Fruit fly (Drosophila melanogaster) whole organism, pupa: Measurements from ENCODE around the gene Mcm2.

ENCODE experiments used
- CG10348 ChIP-seq: fragments of 200-800 bp; sonication (Bioruptor generic); IDR thresholded peaks from 2 replicates; pipeline ENCODE4 v1.3.6; 2022; ENCODE audit warnings: missing biosample characterization, missing genetic modification characterization
- CG14655 ChIP-seq: fragments of 200-800 bp; sonication (Bioruptor generic); optimal IDR thresholded peaks from 3 replicates; lab custom pipeline; 2017; ENCODE audit warnings: mild to moderate bottlenecking, missing biosample characterization, missing genetic modification reagents, missing genetic modification characterization
- CG15710 ChIP-seq: fragments of 200-800 bp; sonication (Bioruptor generic); optimal IDR thresholded peaks from 2 replicates; lab custom pipeline; 2018; ENCODE audit warnings: missing biosample characterization, mild to moderate bottlenecking, missing genetic modification characterization, moderate library complexity
- CG34367 ChIP-seq: fragments of 200-800 bp; sonication (Bioruptor generic); optimal IDR thresholded peaks from 2 replicates; lab custom pipeline; 2018; ENCODE audit warnings: missing biosample characterization, mild to moderate bottlenecking, missing genetic modification characterization
- CG4496 ChIP-seq: fragments of 200-800 bp; sonication (Bioruptor generic); IDR thresholded peaks from 3 replicates; pipeline ENCODE4 v1.3.6; 2022; ENCODE audit warnings: missing biosample characterization, missing genetic modification characterization
- CG8159 ChIP-seq: fragments of 200-800 bp; sonication (Bioruptor generic); optimal IDR thresholded peaks from 3 replicates; lab custom pipeline; 2018; ENCODE audit warnings: missing biosample characterization, mild to moderate bottlenecking, missing genetic modification characterization, moderate library complexity
- CG9948 ChIP-seq: fragments of 200-800 bp; sonication (Bioruptor generic); optimal IDR thresholded peaks from 2 replicates; lab custom pipeline; 2018; ENCODE audit warnings: missing biosample characterization, mild to moderate bottlenecking, missing genetic modification characterization, moderate library complexity
- Ets98B ChIP-seq: fragments of 200-800 bp; sonication (Bioruptor generic); IDR thresholded peaks from 2 replicates; pipeline ENCODE4 v1.3.6; 2022; ENCODE audit warnings: missing biosample characterization, missing genetic modification characterization
- Pif1A ChIP-seq: fragments of 200-800 bp; sonication (Bioruptor generic); optimal IDR thresholded peaks from 3 replicates; lab custom pipeline; 2016; ENCODE audit warnings: missing biosample characterization, missing genetic modification characterization
- Pif1B ChIP-seq: fragments of 200-800 bp; sonication (Bioruptor generic); optimal IDR thresholded peaks from 3 replicates; lab custom pipeline; 2016; ENCODE audit warnings: missing biosample characterization, missing genetic modification characterization

DNA sequence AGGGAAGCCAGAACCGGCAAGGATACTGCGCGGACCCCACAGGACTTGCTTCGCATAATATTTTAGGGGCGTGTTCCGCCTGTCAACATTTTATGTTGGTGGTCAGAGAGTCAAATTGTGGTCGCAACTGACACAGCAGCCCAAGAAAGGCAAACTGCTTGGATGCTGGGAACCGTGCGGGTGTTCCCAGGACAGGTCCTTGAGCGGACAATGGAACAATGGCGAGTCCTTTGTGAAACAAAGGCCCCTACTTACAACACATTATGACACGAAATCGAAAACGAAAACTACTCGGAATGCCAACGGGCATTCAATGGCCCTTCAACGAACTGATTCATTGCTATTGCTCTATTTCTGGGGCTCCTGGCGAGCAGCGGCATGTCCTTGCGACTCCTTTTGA lies 19.5 kb downstream of the Mcm2 start:
- TF ChIP-seq CG8159 (tag; lab: Kevin White, UChicago), result no peak
- TF ChIP-seq CG9948 (tag; lab: Kevin White, UChicago), result no peak
- no peak for TF ChIP-seq Pif1B (GFP tag; lab: Kevin White, UChicago)
- no peak for TF ChIP-seq CG15710 (tag; lab: Kevin White, UChicago)
- TF ChIP-seq CG34367 (tag; lab: Kevin White, UChicago), result no peak
- no peak for TF ChIP-seq CG10348 (GFP tag; lab: Robert Waterston, UW)
- no peak for TF ChIP-seq Ets98B (GFP tag; lab: Robert Waterston, UW)
- no peak for TF ChIP-seq Pif1A (GFP tag; lab: Kevin White, UChicago)
- no peak for TF ChIP-seq CG4496 (GFP tag; lab: Robert Waterston, UW)
- TF ChIP-seq CG14655 (GFP tag; lab: Kevin White, UChicago), result no peak
